Worm (Caenorhabditis elegans) whole organism, midembryonic: ENCODE measurements around the gene ZK816.1.

Source experiments
- T22C8.4 ChIP-seq: fragments of 200-800 bp; sonication (Bioruptor generic); IDR thresholded peaks from 2 replicates; pipeline ENCODE4 v1.3.6; 2022; ENCODE audit warnings: missing genetic modification characterization, missing compliant biosample characterization
- cog-1 ChIP-seq: sonication (generic microtip); optimal IDR thresholded peaks from 2 replicates; lab custom pipeline; 2016; ENCODE audit warnings: missing genetic modification characterization, missing compliant biosample characterization
- flt-1 ChIP-seq: fragments of 200-800 bp; sonication (Bioruptor generic); IDR thresholded peaks from 2 replicates; pipeline ENCODE4 v1.3.6; 2022; ENCODE audit warnings: missing genetic modification characterization, missing compliant biosample characterization
- klf-2 ChIP-seq: fragments of 200-800 bp; sonication (Bioruptor generic); conservative IDR thresholded peaks from 2 replicates; pipeline ENCODE4 v1.3.6; 2022; ENCODE audit warnings: missing genetic modification reagents, missing genetic modification characterization, missing compliant biosample characterization
- med-1 ChIP-seq: sonication (generic microtip); optimal IDR thresholded peaks from 2 replicates; lab custom pipeline; 2017; ENCODE audit warnings: missing genetic modification characterization, mild to moderate bottlenecking, missing compliant biosample characterization, antibody characterized with exemption, missing genetic modification reagents; ENCODE audit not compliant: insufficient read depth
- ref-1 ChIP-seq: fragments of 200-800 bp; sonication (Bioruptor generic); conservative IDR thresholded peaks from 2 replicates; pipeline ENCODE4 v1.3.6; 2022; ENCODE audit warnings: missing genetic modification reagents, missing genetic modification characterization, missing compliant biosample characterization
- tab-1 ChIP-seq: fragments of 200-800 bp; sonication (Bioruptor generic); IDR thresholded peaks from 2 replicates; pipeline ENCODE4 v1.3.6; 2022; ENCODE audit warnings: missing genetic modification characterization, missing compliant biosample characterization
- ztf-29 ChIP-seq: fragments of 200-800 bp; sonication (Bioruptor generic); IDR thresholded peaks from 2 replicates; pipeline ENCODE4 v1.3.6; 2022; ENCODE audit warnings: missing genetic modification reagents, missing genetic modification characterization, missing compliant biosample characterization

DNA sequence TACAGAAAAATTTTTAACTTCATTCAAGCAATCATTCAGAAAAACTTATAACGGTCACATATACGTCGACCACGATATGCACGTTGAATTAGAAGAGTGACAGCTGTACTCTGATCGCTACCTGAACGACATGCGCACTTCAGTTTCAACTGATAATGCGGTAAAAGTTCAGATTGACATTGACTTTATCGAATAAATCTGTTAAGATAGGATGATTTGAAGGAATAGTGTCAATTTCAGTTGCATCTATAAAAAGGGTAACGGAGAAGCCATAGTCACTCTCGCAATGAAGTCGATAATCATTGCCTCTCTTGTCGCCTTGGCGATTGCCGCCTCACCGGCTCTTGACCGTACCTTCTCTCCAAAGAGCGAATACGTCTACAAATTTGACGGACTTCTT, 51.7 kb downstream of the ZK816.1 start, which contains the start of gene vit-5:
- TF ChIP-seq med-1 (GFP tag; lab: Kevin White, UChicago) (no peak), cog-1 (tag; lab: Kevin White, UChicago) (no peak), T22C8.4 (GFP tag; lab: Robert Waterston, UW) (no peak), klf-2 (GFP tag; lab: Robert Waterston, UW) (no peak), tab-1 (no peak), flt-1 (no peak), ref-1 (GFP tag; lab: Robert Waterston, UW) (no peak), ztf-29 (GFP tag; lab: Robert Waterston, UW) (no peak)
